Worm (Caenorhabditis elegans): ENCODE measurements around the gene F39B3.3.

DNA sequence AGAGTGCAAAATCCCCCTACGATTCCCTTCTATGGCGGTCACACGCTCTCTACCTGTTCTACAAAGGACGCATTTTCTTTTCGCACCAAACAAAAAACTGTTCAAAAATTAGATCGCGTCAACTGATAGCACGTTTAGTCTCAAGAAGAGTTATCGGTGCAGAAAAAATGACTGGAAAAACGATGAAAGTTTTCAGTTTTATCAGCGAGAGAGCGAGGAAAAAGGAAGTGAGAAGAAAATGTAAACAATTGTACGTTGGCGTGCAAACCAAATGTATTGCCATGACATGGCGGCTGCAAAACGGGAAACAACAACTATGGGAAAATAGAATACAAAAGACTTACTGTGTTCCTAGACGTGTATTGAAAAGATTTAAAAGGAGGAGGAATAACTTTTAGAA is 41.3 kb downstream of the F39B3.3 start:
- TF ChIP-seq pes-1 (GFP tag; IDR thresholded peaks at IDR 0.05) (no peak), flt-1 (GFP tag; IDR thresholded peaks at IDR 0.05) (no peak), tbx-37 (GFP tag; conservative IDR thresholded peaks at IDR 0.05) (no peak), F13C5.2 (tag; optimal IDR thresholded peaks at IDR 0.05) (no peak), sea-1 (GFP tag; conservative IDR thresholded peaks at IDR 0.05) (no peak), ceh-13 (GFP tag; optimal IDR thresholded peaks at IDR 0.05) (no peak)

Data from whole organism, early embryonic.